Worm (Caenorhabditis elegans) whole organism, young adult: ENCODE data around the gene dpy-30.

Source experiments
- B0019.2 ChIP-seq: fragments of 200-800 bp; sonication (Bioruptor generic); conservative IDR thresholded peaks from 2 replicates; pipeline ENCODE4 v1.3.6; 2022; ENCODE audit warnings: missing genetic modification reagents, missing genetic modification characterization, missing compliant biosample characterization
- B0261.1 ChIP-seq: sonication (generic microtip); optimal IDR thresholded peaks from 2 replicates; lab custom pipeline; 2016; ENCODE audit warnings: mild to moderate bottlenecking, missing genetic modification characterization, moderate library complexity, missing compliant biosample characterization
- F22D6.2 ChIP-seq: sonication (generic microtip); optimal IDR thresholded peaks from 2 replicates; lab custom pipeline; 2016; ENCODE audit warnings: mild to moderate bottlenecking, missing genetic modification characterization, missing compliant biosample characterization
- F33H1.4 ChIP-seq: fragments of 200-800 bp; sonication (Bioruptor generic); IDR thresholded peaks from 2 replicates; pipeline ENCODE4 v1.3.6; 2022; ENCODE audit warnings: missing genetic modification reagents, missing genetic modification characterization, missing compliant biosample characterization
- F39B2.1 ChIP-seq: fragments of 200-800 bp; sonication (Bioruptor generic); IDR thresholded peaks from 2 replicates; pipeline ENCODE4 v1.3.6; 2022; ENCODE audit warnings: missing genetic modification reagents, missing genetic modification characterization, missing compliant biosample characterization
- F55B11.4 ChIP-seq: sonication (generic microtip); optimal IDR thresholded peaks from 2 replicates; lab custom pipeline; 2016; ENCODE audit warnings: missing compliant biosample characterization, missing genetic modification characterization, borderline replicate concordance; ENCODE audit not compliant: insufficient read depth
- F57C9.4 ChIP-seq: sonication (generic microtip); optimal IDR thresholded peaks from 2 replicates; lab custom pipeline; 2017; ENCODE audit warnings: mild to moderate bottlenecking, missing genetic modification characterization, missing compliant biosample characterization
- K12H6.12 ChIP-seq: fragments of 200-800 bp; sonication (Bioruptor generic); optimal IDR thresholded peaks from 2 replicates; lab custom pipeline; 2018; ENCODE audit warnings: mild to moderate bottlenecking, missing genetic modification characterization, missing compliant biosample characterization
- Y56A3A.18 ChIP-seq: fragments of 200-800 bp; sonication (Bioruptor generic); IDR thresholded peaks from 2 replicates; pipeline ENCODE4 v1.3.6; 2022; ENCODE audit warnings: missing genetic modification reagents, missing genetic modification characterization, missing compliant biosample characterization
- Y79H2A.3 ChIP-seq: fragments of 200-800 bp; sonication (Bioruptor generic); conservative IDR thresholded peaks from 2 replicates; pipeline ENCODE4 v1.3.6; 2022; ENCODE audit warnings: missing genetic modification reagents, missing genetic modification characterization, missing compliant biosample characterization
- akir-1 ChIP-seq: fragments of 200-800 bp; sonication (Bioruptor generic); optimal IDR thresholded peaks from 2 replicates; lab custom pipeline; 2018; ENCODE audit warnings: mild to moderate bottlenecking, missing genetic modification characterization, moderate library complexity, missing compliant biosample characterization
- ceh-40 ChIP-seq: fragments of 200-800 bp; sonication (Bioruptor generic); IDR thresholded peaks from 2 replicates; pipeline ENCODE4 v1.3.6; 2022; ENCODE audit warnings: missing genetic modification characterization, missing compliant biosample characterization
- ceh-91 ChIP-seq: fragments of 200-800 bp; sonication (Bioruptor generic); IDR thresholded peaks from 2 replicates; pipeline ENCODE4 v1.3.6; 2022; ENCODE audit warnings: missing genetic modification reagents, missing genetic modification characterization, missing compliant biosample characterization
- dpl-1 ChIP-seq: fragments of 150-350 bp; optimal IDR thresholded peaks from 2 replicates; lab custom pipeline; 2014; ENCODE audit warnings: missing biosample characterization, missing genetic modification reagents, missing genetic modification characterization
- egl-18 ChIP-seq: fragments of 200-800 bp; sonication (Bioruptor generic); IDR thresholded peaks from 2 replicates; pipeline ENCODE4 v1.3.6; 2022; ENCODE audit warnings: missing genetic modification reagents, missing genetic modification characterization, missing compliant biosample characterization
- egrh-3 ChIP-seq: fragments of 200-800 bp; sonication (Bioruptor generic); IDR thresholded peaks from 2 replicates; pipeline ENCODE4 v1.3.6; 2022; ENCODE audit warnings: missing genetic modification reagents, missing genetic modification characterization, missing compliant biosample characterization
- ets-4 ChIP-seq: fragments of 200-800 bp; sonication (Bioruptor generic); optimal IDR thresholded peaks from 2 replicates; lab custom pipeline; 2018; ENCODE audit warnings: mild to moderate bottlenecking, missing genetic modification characterization, missing compliant biosample characterization
- him-1 ChIP-seq: sonication (generic microtip); optimal IDR thresholded peaks from 2 replicates; lab custom pipeline; 2016; ENCODE audit warnings: missing genotype, missing genetic modification reagents, missing genetic modification characterization, missing compliant biosample characterization
- hlh-26 ChIP-seq: fragments of 200-800 bp; sonication (Bioruptor generic); conservative IDR thresholded peaks from 2 replicates; pipeline ENCODE4 v1.3.6; 2022; ENCODE audit warnings: missing genetic modification reagents, missing genetic modification characterization, missing compliant biosample characterization
- hsf-1 ChIP-seq: fragments of 200-800 bp; sonication (Bioruptor generic); IDR thresholded peaks from 2 replicates; pipeline ENCODE4 v1.3.6; 2022; ENCODE audit warnings: missing genetic modification reagents, missing genetic modification characterization, missing compliant biosample characterization
- let-607 ChIP-seq, 2 experiments: fragments of 200-800 bp in 1 of 2; sonication (Bioruptor generic) in 1 of 2; sonication (generic microtip) in 1 of 2; optimal IDR thresholded peaks; 2 replicates each; lab custom pipeline; 2016 to 2018; ENCODE audit warnings: mild to moderate bottlenecking in 2 of 2, missing compliant biosample characterization in 2 of 2, missing genetic modification characterization in 2 of 2, moderate library complexity in 2 of 2, missing genotype in 1 of 2
- lsl-1 ChIP-seq: fragments of 200-800 bp; sonication (Bioruptor generic); optimal IDR thresholded peaks from 2 replicates; lab custom pipeline; 2018; ENCODE audit warnings: mild to moderate bottlenecking, missing genetic modification characterization, moderate library complexity, missing compliant biosample characterization
- lsy-27 ChIP-seq: sonication (generic microtip); optimal IDR thresholded peaks from 2 replicates; lab custom pipeline; 2017; ENCODE audit warnings: missing genetic modification characterization, mild to moderate bottlenecking, missing compliant biosample characterization, antibody characterized with exemption, missing genotype, borderline replicate concordance; ENCODE audit not compliant: insufficient read depth
- mxl-1 ChIP-seq: sonication (generic microtip); optimal IDR thresholded peaks from 2 replicates; lab custom pipeline; 2016; ENCODE audit warnings: missing genetic modification characterization, missing compliant biosample characterization
- nfya-1 ChIP-seq: sonication (generic microtip); optimal IDR thresholded peaks from 2 replicates; lab custom pipeline; 2017; ENCODE audit warnings: antibody characterized with exemption, missing compliant biosample characterization, missing genetic modification characterization, borderline replicate concordance; ENCODE audit not compliant: insufficient read depth
- nfyb-1 ChIP-seq: fragments of 200-800 bp; sonication (Bioruptor generic); IDR thresholded peaks from 2 replicates; pipeline ENCODE4 v1.3.6; 2022; ENCODE audit warnings: missing genetic modification reagents, missing genetic modification characterization, missing compliant biosample characterization
- nhr-27 ChIP-seq: fragments of 200-800 bp; sonication (Bioruptor generic); optimal IDR thresholded peaks from 2 replicates; lab custom pipeline; 2018; ENCODE audit warnings: mild to moderate bottlenecking, missing genetic modification characterization, moderate library complexity, missing compliant biosample characterization
- nhr-80 ChIP-seq: sonication (generic microtip); optimal IDR thresholded peaks from 2 replicates; lab custom pipeline; 2016; ENCODE audit warnings: missing genetic modification characterization, missing compliant biosample characterization
- pha-4 ChIP-seq: fragments of 150-350 bp; sonication (generic microtip); optimal IDR thresholded peaks from 2 replicates; lab custom pipeline; 2014; ENCODE audit warnings: missing biosample characterization, missing genetic modification reagents, missing genetic modification characterization
- repo-1 ChIP-seq: sonication (generic microtip); optimal IDR thresholded peaks from 2 replicates; lab custom pipeline; 2017; ENCODE audit warnings: mild to moderate bottlenecking, missing genetic modification characterization, missing compliant biosample characterization
- rpc-1 ChIP-seq, 2 experiments: fragments of 150-350 bp in 1 of 2; sonication (generic microtip) in 1 of 2; optimal IDR thresholded peaks; 2 replicates each; lab custom pipeline; 2014 to 2018; ENCODE audit warnings: missing biosample characterization in 1 of 2, missing genetic modification characterization in 1 of 2, missing genetic modification reagents in 1 of 2, missing genotype in 1 of 2
- snpc-1.3 ChIP-seq: sonication (generic microtip); optimal IDR thresholded peaks from 2 replicates; lab custom pipeline; 2017; ENCODE audit warnings: missing genetic modification characterization, mild to moderate bottlenecking, missing compliant biosample characterization, antibody characterized with exemption, moderate library complexity, missing genotype, missing genetic modification reagents; ENCODE audit not compliant: insufficient read depth
- somi-1 ChIP-seq: fragments of 200-800 bp; sonication (Bioruptor generic); optimal IDR thresholded peaks from 2 replicates; lab custom pipeline; 2018; ENCODE audit warnings: mild to moderate bottlenecking, missing genetic modification characterization, missing compliant biosample characterization
- unc-130 ChIP-seq: sonication (generic microtip); optimal IDR thresholded peaks from 2 replicates; lab custom pipeline; 2016; ENCODE audit warnings: missing genetic modification reagents, missing genetic modification characterization, missing compliant biosample characterization
- ztf-22 ChIP-seq: fragments of 200-800 bp; sonication (Bioruptor generic); optimal IDR thresholded peaks from 2 replicates; lab custom pipeline; 2018; ENCODE audit warnings: mild to moderate bottlenecking, missing genetic modification characterization, moderate library complexity, missing compliant biosample characterization
- ztf-25 ChIP-seq: fragments of 200-800 bp; sonication (Bioruptor generic); IDR thresholded peaks from 2 replicates; pipeline ENCODE4 v1.3.6; 2022; ENCODE audit warnings: missing genetic modification reagents, missing genetic modification characterization, missing compliant biosample characterization
- ztf-26 ChIP-seq: sonication (generic microtip); optimal IDR thresholded peaks from 2 replicates; lab custom pipeline; 2017; ENCODE audit warnings: missing genetic modification characterization, missing compliant biosample characterization

The dpy-30 gene

ce11 chrV:12152857-12153256, 38.5 kb upstream of the dpy-30 start, which contains the start of gene C27A7.8:
TSS of gene C27A7.8 (plus strand) at chrV:12153157.
- TF ChIP-seq egl-18 (no peak), ets-4 (GFP tag; lab: Kevin White, UChicago) (no peak), ceh-40 (GFP tag; lab: Robert Waterston, UW) (no peak), Y79H2A.3 (no peak), ztf-25 (GFP tag; lab: Robert Waterston, UW) (no peak), mxl-1 (no peak), ztf-26 (no peak), unc-130 (GFP tag; lab: Kevin White, UChicago) (no peak), nfyb-1 (GFP tag; lab: Robert Waterston, UW) (no peak), pha-4 (no peak), F57C9.4 (tag; lab: Kevin White, UChicago) (no peak), let-607 (tag; optimal IDR thresholded peaks at IDR 0.05; lab: Kevin White, UChicago) (no peak), repo-1 (no peak)
- TF ChIP-seq, all 124 proteins: peak for 0

ce11 chrV:12153784-12154183, 37.5 kb upstream of the dpy-30 start:
- TF ChIP-seq lsl-1 (GFP tag; lab: Kevin White, UChicago) (no peak), Y56A3A.18 (GFP tag; lab: Robert Waterston, UW) (no peak), F22D6.2 (tag; lab: Kevin White, UChicago) (no peak), nhr-27 (tag; lab: Kevin White, UChicago) (no peak), him-1 (no peak), pha-4 (no peak), F39B2.1 (no peak), nhr-80 (tag; lab: Kevin White, UChicago) (no peak), egrh-3 (GFP tag; lab: Robert Waterston, UW) (no peak), dpl-1 (GFP tag; lab: Kevin White, UChicago) (no peak), akir-1 (GFP tag; lab: Kevin White, UChicago) (no peak), ceh-91 (GFP tag; lab: Robert Waterston, UW) (no peak), rpc-1 (optimal IDR thresholded peaks at IDR 0.05; lab: Kevin White, UChicago) (no peak), rpc-1 (tag; optimal IDR thresholded peaks at IDR 0.05; lab: Kevin White, UChicago) (no peak), somi-1 (GFP tag; lab: Kevin White, UChicago) (no peak), F55B11.4 (tag; lab: Kevin White, UChicago) (no peak), unc-130 (GFP tag; lab: Kevin White, UChicago) (no peak), hlh-26 (no peak), snpc-1.3 (no peak), ets-4 (GFP tag; lab: Kevin White, UChicago) (no peak), lsy-27 (no peak)

- TF ChIP-seq F33H1.4 (GFP tag; lab: Robert Waterston, UW), result no peak
- no peak for TF ChIP-seq nfya-1 (tag; lab: Kevin White, UChicago)
- TF ChIP-seq nhr-27 (tag; lab: Kevin White, UChicago), result no peak
- TF ChIP-seq ztf-22 (GFP tag; lab: Kevin White, UChicago), result no peak
- TF ChIP-seq B0019.2 (GFP tag; lab: Robert Waterston, UW), result no peak
- no peak for TF ChIP-seq B0261.1 (tag; lab: Kevin White, UChicago)
- TF ChIP-seq K12H6.12 (tag; lab: Kevin White, UChicago), result no peak
- TF ChIP-seq hsf-1 (GFP tag; lab: Robert Waterston, UW), result no peak
These were observed 36.8 kb upstream of the dpy-30 start, which contains the start of gene C27A7.9 for ce11 chrV:12154554-12154953. TSS of gene C27A7.9 (minus strand) at chrV:12154654.
